Fruit fly (Drosophila melanogaster) whole organism, embryonic: ENCODE results near the gene Pp1-13C.

Experiments
- CG1024 ChIP-seq: fragments of 200-800 bp; sonication (Bioruptor generic); IDR thresholded peaks from 2 replicates; pipeline ENCODE4 v1.3.6; 2022; ENCODE audit warnings: missing biosample characterization, missing genetic modification characterization
- CG10431 ChIP-seq: fragments of 200-800 bp; sonication (Bioruptor generic); optimal IDR thresholded peaks from 3 replicates; lab custom pipeline; 2018; ENCODE audit warnings: missing biosample characterization, mild to moderate bottlenecking, missing genetic modification characterization
- CG10959 ChIP-seq: fragments of 200-800 bp; sonication (Bioruptor generic); IDR thresholded peaks from 2 replicates; pipeline ENCODE4 v1.3.6; 2022; ENCODE audit warnings: missing biosample characterization, missing genetic modification characterization
- CG12391 ChIP-seq: fragments of 200-800 bp; sonication (Bioruptor generic); optimal IDR thresholded peaks from 3 replicates; lab custom pipeline; 2018; ENCODE audit warnings: missing biosample characterization, mild to moderate bottlenecking, missing genetic modification characterization, moderate library complexity
- CG15011 ChIP-seq: fragments of 200-800 bp; sonication (Bioruptor generic); optimal IDR thresholded peaks from 3 replicates; lab custom pipeline; 2018; ENCODE audit warnings: missing biosample characterization, mild to moderate bottlenecking, missing genetic modification characterization
- CG15601 ChIP-seq: fragments of 200-800 bp; sonication (Bioruptor generic); optimal IDR thresholded peaks from 3 replicates; lab custom pipeline; 2019; ENCODE audit warnings: missing biosample characterization, mild to moderate bottlenecking, missing genetic modification characterization, moderate library complexity
- CG18011 ChIP-seq: fragments of 200-800 bp; sonication (Bioruptor generic); optimal IDR thresholded peaks from 2 replicates; lab custom pipeline; 2017; ENCODE audit warnings: missing biosample characterization, missing genetic modification characterization, mild to moderate bottlenecking, moderate library complexity, missing genotype
- CG2678 ChIP-seq: fragments of 200-800 bp; sonication (Bioruptor generic); optimal IDR thresholded peaks from 3 replicates; lab custom pipeline; 2019; ENCODE audit warnings: missing biosample characterization, mild to moderate bottlenecking, missing genetic modification characterization, moderate library complexity
- CG31388 ChIP-seq: fragments of 200-800 bp; sonication (Bioruptor generic); optimal IDR thresholded peaks from 2 replicates; lab custom pipeline; 2016; ENCODE audit warnings: missing biosample characterization, missing genetic modification characterization
- CG33213 ChIP-seq: fragments of 200-800 bp; sonication (Bioruptor generic); optimal IDR thresholded peaks from 3 replicates; lab custom pipeline; 2016; ENCODE audit warnings: missing biosample characterization, missing genetic modification characterization
- CG33557 ChIP-seq: fragments of 200-800 bp; sonication (Bioruptor generic); optimal IDR thresholded peaks from 2 replicates; lab custom pipeline; 2019; ENCODE audit warnings: missing biosample characterization, mild to moderate bottlenecking, missing genetic modification characterization, moderate library complexity
- CG5245 ChIP-seq: fragments of 200-800 bp; sonication (Bioruptor generic); optimal IDR thresholded peaks from 3 replicates; lab custom pipeline; 2016; ENCODE audit warnings: missing biosample characterization, missing genetic modification characterization
- CG5953 ChIP-seq: fragments of 200-800 bp; sonication (Bioruptor generic); IDR thresholded peaks from 2 replicates; pipeline ENCODE4 v1.3.6; 2022; ENCODE audit warnings: missing biosample characterization, missing genetic modification characterization
- CG6272 ChIP-seq: fragments of 200-800 bp; sonication (Bioruptor generic); IDR thresholded peaks from 2 replicates; pipeline ENCODE4 v1.3.6; 2022; ENCODE audit warnings: missing biosample characterization, missing genetic modification characterization
- CG6654 ChIP-seq: fragments of 200-800 bp; sonication (Bioruptor generic); optimal IDR thresholded peaks from 2 replicates; lab custom pipeline; 2017; ENCODE audit warnings: missing biosample characterization, mild to moderate bottlenecking, missing genetic modification characterization
- CG7928 ChIP-seq: fragments of 200-800 bp; sonication (Bioruptor generic); optimal IDR thresholded peaks from 2 replicates; lab custom pipeline; 2017; ENCODE audit warnings: missing biosample characterization, mild to moderate bottlenecking, missing genetic modification characterization
- CG7963 ChIP-seq: fragments of 200-800 bp; sonication (Bioruptor generic); IDR thresholded peaks from 3 replicates; pipeline ENCODE4 v1.3.6; 2022; ENCODE audit warnings: missing biosample characterization, missing genetic modification characterization; ENCODE audit not compliant: partially characterized antibody
- CG8290 ChIP-seq, 3 experiments: fragments of 200-800 bp; sonication (Bioruptor generic); optimal IDR thresholded peaks; 2 replicates each; lab custom pipeline; 2016 to 2019; ENCODE audit warnings: missing biosample characterization in 3 of 3, missing genetic modification characterization in 3 of 3, mild to moderate bottlenecking in 2 of 3, moderate library complexity in 1 of 3
- CG8478 ChIP-seq: fragments of >200 bp; optimal IDR thresholded peaks from 2 replicates; lab custom pipeline; 2018
- CTCF ChIP-seq: fragments of 200-800 bp; sonication (Bioruptor generic); optimal IDR thresholded peaks from 2 replicates; lab custom pipeline; 2017; ENCODE audit warnings: missing biosample characterization, mild to moderate bottlenecking, missing genetic modification characterization, moderate library complexity
- Doc3 ChIP-seq: fragments of 200-800 bp; sonication (Bioruptor generic); IDR thresholded peaks from 3 replicates; pipeline ENCODE4 v1.3.6; 2022; ENCODE audit warnings: missing biosample characterization, missing genetic modification characterization; ENCODE audit not compliant: partially characterized antibody
- E2f2 ChIP-seq: fragments of 200-800 bp; sonication (Bioruptor generic); IDR thresholded peaks from 2 replicates; pipeline ENCODE4 v1.3.6; 2022; ENCODE audit warnings: missing biosample characterization, missing genetic modification characterization
- Eip74EF ChIP-seq, 2 experiments: fragments of 200-800 bp in 1 of 2; fragments of >200 bp in 1 of 2; sonication (Bioruptor generic) in 1 of 2; optimal IDR thresholded peaks; 2 replicates each; lab custom pipeline; 2017 to 2019; ENCODE audit warnings: missing biosample characterization in 2 of 2, missing genetic modification characterization in 2 of 2, mild to moderate bottlenecking in 1 of 2, moderate library complexity in 1 of 2
- H2.0 ChIP-seq: fragments of 200-800 bp; sonication (Bioruptor generic); IDR thresholded peaks from 2 replicates; pipeline ENCODE4 v1.3.6; 2022; ENCODE audit warnings: missing biosample characterization, missing genetic modification characterization
- HLH3B ChIP-seq: fragments of 200-800 bp; sonication (Bioruptor generic); IDR thresholded peaks from 2 replicates; pipeline ENCODE4 v1.3.6; 2022; ENCODE audit warnings: missing biosample characterization, missing genetic modification characterization
- HLH54F ChIP-seq: fragments of 200-800 bp; sonication (Bioruptor generic); optimal IDR thresholded peaks from 3 replicates; lab custom pipeline; 2016; ENCODE audit warnings: missing biosample characterization, missing genetic modification characterization
- Hey ChIP-seq: fragments of 200-800 bp; sonication (Bioruptor generic); optimal IDR thresholded peaks from 3 replicates; lab custom pipeline; 2018; ENCODE audit warnings: missing biosample characterization, mild to moderate bottlenecking, missing genetic modification characterization
- Nf-YA ChIP-seq: fragments of 200-800 bp; sonication (Bioruptor generic); IDR thresholded peaks from 2 replicates; pipeline ENCODE4 v1.3.6; 2022; ENCODE audit warnings: missing biosample characterization, missing genetic modification characterization
- Optix ChIP-seq: fragments of 200-800 bp; sonication (Bioruptor generic); IDR thresholded peaks from 3 replicates; pipeline ENCODE4 v1.3.6; 2022; ENCODE audit warnings: missing biosample characterization, missing genetic modification characterization
- Sry-δ ChIP-seq: fragments of 200-800 bp; sonication (Bioruptor generic); optimal IDR thresholded peaks from 2 replicates; lab custom pipeline; 2016; ENCODE audit warnings: missing biosample characterization, missing genetic modification characterization
- Taf1 ChIP-seq: fragments of 200-800 bp; sonication (Bioruptor generic); IDR thresholded peaks from 2 replicates; pipeline ENCODE4 v1.3.6; 2022; ENCODE audit warnings: missing biosample characterization, missing genetic modification characterization
- Xrp1 ChIP-seq: fragments of 200-800 bp; sonication (Bioruptor generic); IDR thresholded peaks from 2 replicates; pipeline ENCODE4 v1.3.6; 2022; ENCODE audit warnings: missing biosample characterization, missing genetic modification characterization
- bsh ChIP-seq, 2 experiments: fragments of 200-800 bp; sonication (Bioruptor generic); optimal IDR thresholded peaks; 2 replicates each; lab custom pipeline; 2017 to 2018; ENCODE audit warnings: mild to moderate bottlenecking in 2 of 2, missing biosample characterization in 2 of 2, missing genetic modification characterization in 2 of 2, moderate library complexity in 1 of 2
- chn ChIP-seq: fragments of 200-800 bp; sonication (Bioruptor generic); optimal IDR thresholded peaks from 2 replicates; lab custom pipeline; 2016; ENCODE audit warnings: missing biosample characterization, missing genetic modification characterization
- ci ChIP-seq: fragments of 200-800 bp; sonication (Bioruptor generic); IDR thresholded peaks from 3 replicates; pipeline ENCODE4 v1.3.6; 2022; ENCODE audit warnings: missing biosample characterization, missing genetic modification characterization
- dimm ChIP-seq: fragments of 200-800 bp; sonication (Bioruptor generic); IDR thresholded peaks from 2 replicates; pipeline ENCODE4 v1.3.6; 2022; ENCODE audit warnings: missing biosample characterization, missing genetic modification characterization
- grau ChIP-seq: fragments of 200-800 bp; optimal IDR thresholded peaks from 3 replicates; lab custom pipeline; 2019; ENCODE audit warnings: missing biosample characterization, mild to moderate bottlenecking, missing genetic modification characterization, moderate library complexity
- ham ChIP-seq: fragments of 200-800 bp; sonication (Bioruptor generic); IDR thresholded peaks from 2 replicates; pipeline ENCODE4 v1.3.6; 2022; ENCODE audit warnings: missing biosample characterization, missing genetic modification characterization
- hb ChIP-seq: fragments of 200-800 bp; sonication (Bioruptor generic); IDR thresholded peaks from 3 replicates; pipeline ENCODE4 v1.3.6; 2022; ENCODE audit warnings: missing biosample characterization, missing genetic modification characterization; ENCODE audit not compliant: partially characterized antibody
- ken ChIP-seq: fragments of 200-800 bp; sonication (Bioruptor generic); IDR thresholded peaks from 3 replicates; pipeline ENCODE4 v1.3.6; 2022; ENCODE audit warnings: missing biosample characterization, missing genetic modification characterization
- nerfin-1 ChIP-seq: fragments of 200-800 bp; sonication (Bioruptor generic); optimal IDR thresholded peaks from 3 replicates; lab custom pipeline; 2019; ENCODE audit warnings: missing biosample characterization, mild to moderate bottlenecking, missing genetic modification characterization, moderate library complexity
- nerfin-2 ChIP-seq: fragments of 200-800 bp; sonication (Bioruptor generic); IDR thresholded peaks from 2 replicates; pipeline ENCODE4 v1.3.6; 2022; ENCODE audit warnings: missing biosample characterization, missing genetic modification characterization; ENCODE audit not compliant: partially characterized antibody
- pfk ChIP-seq: fragments of 200-800 bp; sonication (Bioruptor generic); optimal IDR thresholded peaks from 2 replicates; lab custom pipeline; 2018; ENCODE audit warnings: missing biosample characterization, mild to moderate bottlenecking, missing genetic modification characterization, moderate library complexity
- run ChIP-seq: fragments of 200-800 bp; sonication (Bioruptor generic); optimal IDR thresholded peaks from 3 replicates; lab custom pipeline; 2018; ENCODE audit warnings: missing biosample characterization, mild to moderate bottlenecking, missing genetic modification characterization
- sens ChIP-seq: fragments of 200-800 bp; sonication (Bioruptor generic); peaks from one replicate; lab custom pipeline; 2016; ENCODE audit warnings: missing biosample characterization, missing genetic modification characterization
- stwl ChIP-seq: fragments of 200-800 bp; sonication (Bioruptor generic); optimal IDR thresholded peaks from 3 replicates; lab custom pipeline; 2018; ENCODE audit warnings: missing biosample characterization, mild to moderate bottlenecking, missing genetic modification characterization, moderate library complexity
- tap ChIP-seq: fragments of 200-800 bp; optimal IDR thresholded peaks from 3 replicates; lab custom pipeline; 2019; ENCODE audit warnings: missing biosample characterization, mild to moderate bottlenecking, missing genetic modification characterization, moderate library complexity
- ttk ChIP-seq: fragments of 200-800 bp; sonication (Bioruptor generic); IDR thresholded peaks from 2 replicates; pipeline ENCODE4 v2.1.2; 2022; ENCODE audit warnings: missing biosample characterization, missing genetic modification characterization
- unc-4 ChIP-seq: fragments of 200-800 bp; sonication (Bioruptor generic); IDR thresholded peaks from 2 replicates; pipeline ENCODE4 v1.3.6; 2022; ENCODE audit warnings: missing biosample characterization, missing genetic modification characterization; ENCODE audit not compliant: partially characterized antibody
- usp ChIP-seq: fragments of >200 bp; optimal IDR thresholded peaks from 2 replicates; lab custom pipeline; 2017; ENCODE audit warnings: missing biosample characterization, missing genetic modification characterization

Gene Pp1-13C

dm6 chrX:15333066-15333874 lies 27.6 kb downstream of the Pp1-13C start, which contains the start of the genes CG9114 and HDAC6 (continued):
- TF ChIP-seq CG12391 (tag; lab: Kevin White, UChicago) (no peak), unc-4 (GFP tag; lab: Robert Waterston, UW) (peak; percentile 91), Sry-δ (peak; percentile 73), ham (GFP tag; lab: Robert Waterston, UW) (no peak), usp (GFP tag; lab: Kevin White, UChicago) (no peak), run (tag; lab: Kevin White, UChicago) (no peak), Taf1 (no peak), CG5245 (GFP tag; lab: Kevin White, UChicago) (no peak), tap (no peak), bsh (GFP tag; optimal IDR thresholded peaks at IDR 0.05; lab: Kevin White, UChicago) (peak in 1 of 2 experiments; percentile 3), CG6272 (no peak), grau (tag; lab: Kevin White, UChicago) (no peak), CG10431 (GFP tag; lab: Kevin White, UChicago) (no peak), H2.0 (GFP tag; lab: Robert Waterston, UW) (no peak), CG31388 (GFP tag; lab: Kevin White, UChicago) (no peak), Nf-YA (GFP tag; lab: Robert Waterston, UW) (no peak), E2f2 (GFP tag; lab: Robert Waterston, UW) (peak; percentile 79), CG1024 (GFP tag; lab: Robert Waterston, UW) (no peak), CTCF (GFP tag; lab: Kevin White, UChicago) (no peak), ci (peak; percentile 64), CG15601 (no peak), Doc3 (GFP tag; lab: Robert Waterston, UW) (peak; percentile 89), pfk (no peak), stwl (tag; lab: Kevin White, UChicago) (peak; percentile 38), Hey (tag; lab: Kevin White, UChicago) (no peak), CG8290 (GFP tag; optimal IDR thresholded peaks at IDR 0.05; lab: Kevin White, UChicago) (peak; percentile 6), CG8290 (tag; optimal IDR thresholded peaks at IDR 0.05; lab: Kevin White, UChicago) (peak; percentile 40 to 60), Eip74EF (GFP tag; optimal IDR thresholded peaks at IDR 0.05; lab: Kevin White, UChicago) (no peak), ttk (GFP tag; lab: Robert Waterston, UW) (peak; percentile 39; the same call in 1 of the 2 replicates), HLH54F (GFP tag; lab: Kevin White, UChicago) (no peak), CG15011 (GFP tag; lab: Kevin White, UChicago) (no peak), CG8478 (lab: Kevin White, UChicago) (no peak), sens (GFP tag; lab: Kevin White, UChicago) (peak; percentile 86), nerfin-2 (GFP tag; lab: Robert Waterston, UW) (peak; percentile 92), Xrp1 (no peak), Optix (GFP tag; lab: Robert Waterston, UW) (no peak), CG6654 (GFP tag; lab: Kevin White, UChicago) (no peak), CG10959 (GFP tag; lab: Robert Waterston, UW) (no peak), CG7928 (GFP tag; lab: Kevin White, UChicago) (no peak), ken (GFP tag; lab: Robert Waterston, UW) (0 out of 3 replicates have a peak, but pooled peaks have one; percentile 14), CG33557 (no peak), dimm (GFP tag; lab: Robert Waterston, UW) (no peak), hb (GFP tag; lab: Robert Waterston, UW) (peak; percentile 86), CG2678 (tag; lab: Kevin White, UChicago) (no peak), nerfin-1 (tag; lab: Kevin White, UChicago) (no peak), CG33213 (GFP tag; lab: Kevin White, UChicago) (no peak), CG5953 (GFP tag; lab: Robert Waterston, UW) (no peak), CG18011 (no peak), CG7963 (peak; percentile 77; the same call in 2 of the 3 replicates), chn (GFP tag; lab: Kevin White, UChicago) (peak; percentile 38), HLH3B (GFP tag; lab: Robert Waterston, UW) (no peak)
